Worm (Caenorhabditis elegans) whole organism, late embryonic: ENCODE data around the gene str-211.

Experiments
- ceh-9 ChIP-seq: sonication (generic microtip); optimal IDR thresholded peaks from 2 replicates; lab custom pipeline; 2016; ENCODE audit warnings: mild to moderate bottlenecking, missing genetic modification characterization, inconsistent platforms, missing compliant biosample characterization
- tbx-2 ChIP-seq: sonication (generic microtip); optimal IDR thresholded peaks from 2 replicates; lab custom pipeline; 2016; ENCODE audit warnings: missing genetic modification characterization, missing compliant biosample characterization

- TF ChIP-seq tbx-2 (tag; lab: Kevin White, UChicago) (no peak), ceh-9 (tag; lab: Kevin White, UChicago) (no peak)
These were observed 6.8 kb downstream of the str-211 start for ce11 chrV:4937337-4937736.
